Fruit fly (Drosophila melanogaster) whole organism, embryonic: Measurements from ENCODE around the gene CG42240.

Experiments used
- Abd-B ChIP-seq: fragments of 200-800 bp; sonication (Bioruptor generic); optimal IDR thresholded peaks from 2 replicates; lab custom pipeline; 2018; ENCODE audit warnings: missing biosample characterization, mild to moderate bottlenecking, missing genetic modification characterization, moderate library complexity
- Bteb2 ChIP-seq: fragments of 200-800 bp; sonication (Bioruptor generic); optimal IDR thresholded peaks from 2 replicates; lab custom pipeline; 2016; ENCODE audit warnings: missing biosample characterization, missing genetic modification characterization
- CG10274 ChIP-seq: fragments of 200-800 bp; sonication (Bioruptor generic); optimal IDR thresholded peaks from 3 replicates; lab custom pipeline; 2017; ENCODE audit warnings: missing biosample characterization, mild to moderate bottlenecking, missing genetic modification characterization
- CG12155 ChIP-seq: fragments of 200-800 bp; sonication (Bioruptor generic); optimal IDR thresholded peaks from 3 replicates; lab custom pipeline; 2016; ENCODE audit warnings: missing biosample characterization, missing genetic modification characterization
- CG12299 ChIP-seq: fragments of 200-800 bp; sonication (Bioruptor generic); optimal IDR thresholded peaks from 2 replicates; lab custom pipeline; 2018; ENCODE audit warnings: missing biosample characterization, mild to moderate bottlenecking, missing genetic modification characterization
- CG1233 ChIP-seq: fragments of 200-800 bp; sonication (Bioruptor generic); optimal IDR thresholded peaks from 4 replicates; lab custom pipeline; 2018; ENCODE audit warnings: missing biosample characterization, mild to moderate bottlenecking, missing genetic modification characterization
- CG12391 ChIP-seq: fragments of 200-800 bp; sonication (Bioruptor generic); optimal IDR thresholded peaks from 3 replicates; lab custom pipeline; 2018; ENCODE audit warnings: missing biosample characterization, mild to moderate bottlenecking, missing genetic modification characterization, moderate library complexity
- CG12744 ChIP-seq: fragments of 200-800 bp; sonication (Bioruptor generic); optimal IDR thresholded peaks from 2 replicates; lab custom pipeline; 2016; ENCODE audit warnings: missing biosample characterization, missing genetic modification characterization
- CG13624 ChIP-seq: fragments of 200-800 bp; sonication (Bioruptor generic); optimal IDR thresholded peaks from 2 replicates; lab custom pipeline; 2016; ENCODE audit warnings: missing biosample characterization, missing genetic modification characterization
- CG14441 ChIP-seq: fragments of 200-800 bp; sonication (Bioruptor generic); IDR thresholded peaks from 2 replicates; pipeline ENCODE4 v1.3.6; 2022; ENCODE audit warnings: missing biosample characterization, missing genetic modification characterization
- CG14965 ChIP-seq: fragments of 200-800 bp; sonication (Bioruptor generic); optimal IDR thresholded peaks from 2 replicates; lab custom pipeline; 2016; ENCODE audit warnings: missing biosample characterization, missing genetic modification characterization, borderline replicate concordance
- CG15479 ChIP-seq: fragments of 200-800 bp; sonication (Bioruptor generic); optimal IDR thresholded peaks from 3 replicates; lab custom pipeline; 2019; ENCODE audit warnings: missing biosample characterization, mild to moderate bottlenecking, missing genetic modification characterization, moderate library complexity
- CG15601 ChIP-seq: fragments of 200-800 bp; sonication (Bioruptor generic); optimal IDR thresholded peaks from 3 replicates; lab custom pipeline; 2019; ENCODE audit warnings: missing biosample characterization, mild to moderate bottlenecking, missing genetic modification characterization, moderate library complexity
- CG16863 ChIP-seq: fragments of 200-800 bp; sonication (Bioruptor generic); optimal IDR thresholded peaks from 3 replicates; lab custom pipeline; 2016; ENCODE audit warnings: missing biosample characterization, missing genetic modification characterization
- CG17186 ChIP-seq: fragments of 200-800 bp; sonication (Bioruptor generic); optimal IDR thresholded peaks from 3 replicates; lab custom pipeline; 2017; ENCODE audit warnings: missing biosample characterization, missing genetic modification reagents, missing genetic modification characterization
- CG18599 ChIP-seq: fragments of 200-800 bp; sonication (Bioruptor generic); optimal IDR thresholded peaks from 3 replicates; lab custom pipeline; 2017; ENCODE audit warnings: missing biosample characterization, missing genetic modification characterization, mild to moderate bottlenecking, moderate library complexity, missing genetic modification reagents
- CG2129 ChIP-seq: fragments of 200-800 bp; sonication (Bioruptor generic); IDR thresholded peaks from 2 replicates; pipeline ENCODE4 v1.3.6; 2022; ENCODE audit warnings: missing biosample characterization, missing genetic modification characterization; ENCODE audit not compliant: partially characterized antibody
- CG30403 ChIP-seq: fragments of 200-800 bp; sonication (Bioruptor generic); optimal IDR thresholded peaks from 3 replicates; lab custom pipeline; 2016; ENCODE audit warnings: missing biosample characterization, missing genetic modification characterization
- CG32772 ChIP-seq: fragments of 200-800 bp; sonication (Bioruptor generic); IDR thresholded peaks from 2 replicates; pipeline ENCODE4 v1.3.6; 2022; ENCODE audit warnings: missing biosample characterization, missing genetic modification characterization
- CG4820 ChIP-seq: fragments of 200-800 bp; sonication (Bioruptor generic); optimal IDR thresholded peaks from 3 replicates; lab custom pipeline; 2016; ENCODE audit warnings: missing biosample characterization, missing genetic modification characterization
- CG6689 ChIP-seq: fragments of 200-800 bp; sonication (Bioruptor generic); IDR thresholded peaks from 2 replicates; pipeline ENCODE4 v1.3.6; 2022; ENCODE audit warnings: missing biosample characterization, missing genetic modification characterization
- CG8944 ChIP-seq: fragments of 200-800 bp; sonication (Bioruptor generic); optimal IDR thresholded peaks from 3 replicates; lab custom pipeline; 2016; ENCODE audit warnings: missing biosample characterization, missing genetic modification characterization
- Doc2 ChIP-seq: fragments of 200-800 bp; sonication (Bioruptor generic); IDR thresholded peaks from 2 replicates; pipeline ENCODE4 v1.3.6; 2022; ENCODE audit warnings: missing biosample characterization, missing genetic modification characterization
- Ets65A ChIP-seq: fragments of 200-800 bp; sonication (Bioruptor generic); peaks from one replicate; lab custom pipeline; 2016; ENCODE audit warnings: missing biosample characterization, missing genetic modification characterization
- Mes4 ChIP-seq: fragments of 200-800 bp; sonication (Bioruptor generic); optimal IDR thresholded peaks from 2 replicates; lab custom pipeline; 2016; ENCODE audit warnings: missing biosample characterization, missing genetic modification characterization
- NK7.1 ChIP-seq: fragments of 200-800 bp; sonication (Bioruptor generic); optimal IDR thresholded peaks from 3 replicates; lab custom pipeline; 2016; ENCODE audit warnings: missing biosample characterization, missing genetic modification characterization
- Nf-YB ChIP-seq: fragments of 200-800 bp; sonication (Bioruptor generic); optimal IDR thresholded peaks from 3 replicates; lab custom pipeline; 2019; ENCODE audit warnings: missing biosample characterization, mild to moderate bottlenecking, missing genetic modification characterization, moderate library complexity
- Oli ChIP-seq: fragments of 200-800 bp; sonication (Bioruptor generic); optimal IDR thresholded peaks from 2 replicates; lab custom pipeline; 2018; ENCODE audit warnings: missing biosample characterization, mild to moderate bottlenecking, missing genetic modification characterization, moderate library complexity
- Scr ChIP-seq: fragments of 200-800 bp; sonication (Bioruptor generic); IDR thresholded peaks from 2 replicates; pipeline ENCODE4 v1.3.6; 2022; ENCODE audit warnings: missing biosample characterization, missing genetic modification characterization; ENCODE audit not compliant: partially characterized antibody
- Sin3A ChIP-seq: fragments of >200 bp; optimal IDR thresholded peaks from 2 replicates; lab custom pipeline; 2018
- Xbp1 ChIP-seq: fragments of 200-800 bp; sonication (Bioruptor generic); optimal IDR thresholded peaks from 3 replicates; lab custom pipeline; 2016; ENCODE audit warnings: missing biosample characterization, mild to moderate bottlenecking, missing genetic modification characterization
- abd-A ChIP-seq: fragments of 200-800 bp; sonication (Bioruptor generic); optimal IDR thresholded peaks from 3 replicates; lab custom pipeline; 2019; ENCODE audit warnings: missing biosample characterization, mild to moderate bottlenecking, missing genetic modification characterization, moderate library complexity
- ac ChIP-seq: fragments of 200-800 bp; sonication (Bioruptor generic); optimal IDR thresholded peaks from 3 replicates; lab custom pipeline; 2017; ENCODE audit warnings: missing biosample characterization, mild to moderate bottlenecking, missing genetic modification characterization
- caup ChIP-seq: fragments of 200-800 bp; sonication (Bioruptor generic); optimal IDR thresholded peaks from 3 replicates; lab custom pipeline; 2017; ENCODE audit warnings: missing biosample characterization, mild to moderate bottlenecking, missing genetic modification characterization, moderate library complexity; ENCODE audit not compliant: severe bottlenecking
- cg ChIP-seq: fragments of 200-800 bp; sonication (Bioruptor generic); optimal IDR thresholded peaks from 3 replicates; lab custom pipeline; 2019; ENCODE audit warnings: missing biosample characterization, mild to moderate bottlenecking, missing genetic modification characterization, moderate library complexity
- crc ChIP-seq: fragments of 200-800 bp; sonication (Bioruptor generic); optimal IDR thresholded peaks from 2 replicates; lab custom pipeline; 2016; ENCODE audit warnings: missing biosample characterization, missing genetic modification characterization
- crp ChIP-seq, 2 experiments: fragments of 200-800 bp; sonication (Bioruptor generic); optimal IDR thresholded peaks; 2 replicates in 1 of 2; 3 replicates in 1 of 2; lab custom pipeline; 2017; ENCODE audit warnings: missing biosample characterization in 2 of 2, missing genetic modification characterization in 2 of 2, mild to moderate bottlenecking in 1 of 2, moderate library complexity in 1 of 2
- grau ChIP-seq: fragments of 200-800 bp; optimal IDR thresholded peaks from 3 replicates; lab custom pipeline; 2019; ENCODE audit warnings: missing biosample characterization, mild to moderate bottlenecking, missing genetic modification characterization, moderate library complexity
- ken ChIP-seq: fragments of 200-800 bp; sonication (Bioruptor generic); IDR thresholded peaks from 3 replicates; pipeline ENCODE4 v1.3.6; 2022; ENCODE audit warnings: missing biosample characterization, missing genetic modification characterization
- kni ChIP-seq: fragments of 200-800 bp; sonication (Bioruptor generic); optimal IDR thresholded peaks from 3 replicates; lab custom pipeline; 2017; ENCODE audit warnings: mild to moderate bottlenecking, missing biosample characterization, missing genetic modification reagents, missing genetic modification characterization
- org-1 ChIP-seq: fragments of 200-800 bp; sonication (Bioruptor generic); optimal IDR thresholded peaks from 2 replicates; lab custom pipeline; 2017; ENCODE audit warnings: missing biosample characterization, missing genetic modification characterization
- pan ChIP-seq, 4 experiments: fragments of >200 bp in 3 of 4; fragments of 200-800 bp in 1 of 4; sonication (Bioruptor generic) in 1 of 4; optimal IDR thresholded peaks in 3 of 4; IDR thresholded peaks in 1 of 4; 2 replicates each; pipeline versions ENCODE4 v1.3.6 to Lab custom; 2017 to 2022; ENCODE audit warnings: missing biosample characterization in 2 of 4, missing genetic modification characterization in 2 of 4, mixed read lengths in 1 of 4
- so ChIP-seq: fragments of 200-800 bp; sonication (Bioruptor generic); IDR thresholded peaks from 3 replicates; pipeline ENCODE4 v1.3.6; 2022; ENCODE audit warnings: missing biosample characterization, missing genetic modification characterization
- stc ChIP-seq: fragments of 200-800 bp; sonication (Bioruptor generic); IDR thresholded peaks from 2 replicates; pipeline ENCODE4 v1.3.6; 2022; ENCODE audit warnings: missing biosample characterization, missing genetic modification characterization
- tio ChIP-seq: fragments of 200-800 bp; sonication (Bioruptor generic); optimal IDR thresholded peaks from 2 replicates; lab custom pipeline; 2017; ENCODE audit warnings: missing biosample characterization, missing genetic modification characterization, inconsistent platforms
- usp ChIP-seq: fragments of >200 bp; optimal IDR thresholded peaks from 2 replicates; lab custom pipeline; 2017; ENCODE audit warnings: missing biosample characterization, missing genetic modification characterization
- wdn ChIP-seq: fragments of 200-800 bp; sonication (Bioruptor generic); IDR thresholded peaks from 2 replicates; pipeline ENCODE4 v1.3.6; 2022; ENCODE audit warnings: missing biosample characterization, missing genetic modification characterization
- zen ChIP-seq: fragments of 200-800 bp; sonication (Bioruptor generic); optimal IDR thresholded peaks from 3 replicates; lab custom pipeline; 2018; ENCODE audit warnings: missing biosample characterization, mild to moderate bottlenecking, missing genetic modification characterization, moderate library complexity
- zfh1 ChIP-seq: fragments of 200-800 bp; sonication (Bioruptor generic); IDR thresholded peaks from 3 replicates; pipeline ENCODE4 v1.3.6; 2022; ENCODE audit warnings: missing biosample characterization, missing genetic modification characterization

Gene CG42240

dm6 chrX:6330369-6330949 lies at the start of gene CG42240 (continued):
- 0 out of 3 replicates have a peak, but pooled peaks have one; percentile 48 for TF ChIP-seq ken
- TF ChIP-seq cg (GFP tag; lab: Kevin White, UChicago), result peak; percentile 22
- TF ChIP-seq CG30403, result peak; percentile 96
- TF ChIP-seq tio (GFP tag; lab: Kevin White, UChicago), result peak; percentile 92
- peak; percentile 81 for TF ChIP-seq Abd-B (GFP tag; lab: Kevin White, UChicago)
- TF ChIP-seq Ets65A (GFP tag; lab: Kevin White, UChicago), result peak; percentile 92
- TF ChIP-seq Doc2 (GFP tag; lab: Robert Waterston, UW), result no peak
- peak; percentile 79 for TF ChIP-seq CG16863 (GFP tag; lab: Kevin White, UChicago)
- peak; percentile 57 for TF ChIP-seq abd-A (tag; lab: Kevin White, UChicago)
- peak; percentile 92 for TF ChIP-seq org-1 (GFP tag; lab: Kevin White, UChicago)
- TF ChIP-seq ac (GFP tag; lab: Kevin White, UChicago), result peak; percentile 45
- TF ChIP-seq kni (GFP tag; lab: Kevin White, UChicago), result peak; percentile 77
- peak; percentile 91 for TF ChIP-seq Xbp1 (GFP tag; lab: Kevin White, UChicago)
- TF ChIP-seq CG12155 (GFP tag; lab: Kevin White, UChicago), result peak; percentile 75
- TF ChIP-seq stc (GFP tag; lab: Robert Waterston, UW), result peak; percentile 71; the same call in 1 of the 2 replicates
- TF ChIP-seq CG2129 (GFP tag; lab: Robert Waterston, UW), result no peak
- TF ChIP-seq CG12744 (GFP tag; lab: Kevin White, UChicago), result no peak
- peak; percentile 93 for TF ChIP-seq CG18599 (GFP tag; lab: Kevin White, UChicago)
- no peak for TF ChIP-seq CG14965
- 0 out of 2 replicates have a peak, but pooled peaks have one; percentile 19 for TF ChIP-seq wdn
- peak; percentile 78 for TF ChIP-seq Nf-YB
- TF ChIP-seq crp (GFP tag; optimal IDR thresholded peaks at IDR 0.05; lab: Kevin White, UChicago), result peak in 1 of 2 experiments; percentile 48
- no peak for TF ChIP-seq CG15479 (GFP tag; lab: Kevin White, UChicago)
- TF ChIP-seq Mes4 (GFP tag; lab: Kevin White, UChicago), result peak; percentile 82
- TF ChIP-seq Oli (tag; lab: Kevin White, UChicago), result peak; percentile 95
- no peak for TF ChIP-seq Sin3A (lab: Kevin White, UChicago)
- TF ChIP-seq zen (tag; lab: Kevin White, UChicago), result peak; percentile 79
- peak; percentile 85 for TF ChIP-seq caup
- TF ChIP-seq crc (GFP tag; lab: Kevin White, UChicago), result peak; percentile 41
- TF ChIP-seq NK7.1, result peak; percentile 73
- peak; percentile 92 for TF ChIP-seq grau (tag; lab: Kevin White, UChicago)
- TF ChIP-seq Bteb2 (GFP tag; lab: Kevin White, UChicago), result peak; percentile 87
- no peak for TF ChIP-seq pan (optimal IDR thresholded peaks at IDR 0.05; lab: Kevin White, UChicago)
- TF ChIP-seq pan (GFP tag; optimal IDR thresholded peaks at IDR 0.05 in 1 of 2, IDR thresholded peaks at IDR 0.05 in 1 of 2), result peak in 1 of 2 experiments; percentile 73
- peak; percentile 78 for TF ChIP-seq CG32772 (GFP tag; lab: Robert Waterston, UW)
- peak; percentile 91 for TF ChIP-seq CG6689
- no peak for TF ChIP-seq Scr
- TF ChIP-seq CG12391 (tag; lab: Kevin White, UChicago), result peak; percentile 93
- TF ChIP-seq CG14441, result peak; percentile 72
- peak; percentile 66 for TF ChIP-seq CG17186
- peak; percentile 81 for TF ChIP-seq CG12299 (tag; lab: Kevin White, UChicago)
- peak; percentile 83 for TF ChIP-seq CG4820
- peak; percentile 39 for TF ChIP-seq CG8944 (GFP tag; lab: Kevin White, UChicago)
- peak; percentile 92 for TF ChIP-seq CG15601
- peak; percentile 88 for TF ChIP-seq CG1233 (GFP tag; lab: Kevin White, UChicago)
- peak; percentile 63 for TF ChIP-seq CG13624 (GFP tag; lab: Kevin White, UChicago)
- TF ChIP-seq zfh1, result peak; percentile 45; the same call in 2 of the 3 replicates
- TF ChIP-seq so (GFP tag; lab: Robert Waterston, UW), result peak; percentile 76; the same call in 2 of the 3 replicates
- no peak for TF ChIP-seq usp (GFP tag; lab: Kevin White, UChicago)
- TF ChIP-seq CG10274, result peak; percentile 86
